Worm (Caenorhabditis elegans): ENCODE measurements around the gene B0244.4.

Gene B0244.4

DNA sequence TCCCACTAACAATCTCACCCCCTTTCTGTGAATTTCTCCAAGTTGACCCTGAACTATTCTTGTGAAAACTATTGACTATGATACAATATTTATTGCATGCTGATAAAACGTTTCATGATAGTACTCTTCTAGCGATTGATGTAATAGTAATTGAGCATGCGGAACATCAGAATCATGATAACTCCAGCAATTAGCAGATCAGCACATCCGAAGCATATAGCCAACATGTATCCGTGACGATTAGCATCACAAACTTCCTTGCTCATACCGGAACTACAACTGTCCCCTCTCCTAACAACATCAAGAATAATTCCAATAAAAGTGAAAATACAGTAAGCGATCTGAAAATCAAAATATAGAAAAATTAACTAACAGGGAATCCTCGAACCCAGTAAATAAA is 17.2 kb upstream of the B0244.4 start:
- TF ChIP-seq dao-5 (tag; optimal IDR thresholded peaks at IDR 0.05) (no peak), him-1 (tag; optimal IDR thresholded peaks at IDR 0.05) (no peak), W03F9.2 (tag; optimal IDR thresholded peaks at IDR 0.05) (no peak)

DNA sequence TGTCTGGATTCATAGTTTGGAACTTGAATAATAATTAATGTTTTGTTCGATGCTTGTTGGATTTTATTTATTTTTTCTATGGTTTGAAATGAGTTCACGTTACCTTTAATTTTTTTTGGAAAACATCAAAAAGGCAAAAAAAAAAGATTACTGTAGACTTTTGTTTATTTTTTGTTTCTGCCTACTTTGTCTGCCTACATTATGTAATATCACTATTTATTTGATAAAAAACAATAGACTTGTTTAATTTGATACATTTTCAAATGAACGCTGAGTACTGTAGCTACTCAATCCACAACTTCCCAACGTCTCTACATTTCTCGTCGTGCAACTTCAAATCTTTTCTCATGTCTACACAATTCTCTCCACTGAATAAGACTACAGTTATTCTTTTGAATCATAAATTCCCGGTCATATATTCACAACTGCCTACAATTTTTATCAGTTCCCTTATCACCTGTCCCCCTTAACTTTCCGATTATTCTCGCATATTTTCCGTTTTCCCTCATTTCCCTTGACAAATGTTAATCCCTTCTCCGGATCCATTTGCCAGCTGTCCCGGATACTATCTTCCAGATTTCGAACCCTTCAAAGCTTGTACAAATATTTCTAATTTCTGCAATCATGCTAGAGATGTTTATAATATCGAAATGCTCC is 16.2 kb upstream of the B0244.4 start, which contains the start of the genes B0244.9 and B0244.7:
Gene B0244.9 (minus strand): TSS at position 51 of the 657 bp plus-strand sequence.
Gene B0244.7 (plus strand): TSS at position 522 of the 657 bp plus-strand sequence.
- no peak for TF ChIP-seq dao-5 (tag; optimal IDR thresholded peaks at IDR 0.05)

DNA sequence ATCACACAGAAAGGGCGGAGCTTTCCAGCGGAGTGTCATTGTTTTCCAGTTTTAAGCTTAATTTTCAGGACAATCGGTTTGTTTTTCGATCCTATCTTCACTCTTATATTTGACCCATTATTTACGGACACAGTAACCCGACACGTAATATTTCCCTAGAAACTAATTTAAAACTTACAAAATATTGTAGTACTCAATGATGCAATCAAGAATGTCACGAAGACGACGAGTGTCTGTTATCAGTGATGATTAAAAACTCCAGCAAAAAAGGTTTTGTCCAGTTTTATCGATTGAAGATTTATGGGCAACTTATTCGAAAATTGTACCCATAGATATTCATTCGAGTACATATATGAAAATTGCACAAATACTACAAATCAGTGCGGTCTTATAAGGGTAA is 14.4 kb upstream of the B0244.4 start, which contains the start of gene B0244.17:
Gene B0244.17 (plus strand): TSS at position 301 of the 400 bp plus-strand sequence.
- TF ChIP-seq dao-5 (tag; optimal IDR thresholded peaks at IDR 0.05): no peak
- no peak for TF ChIP-seq W03F9.2 (tag; optimal IDR thresholded peaks at IDR 0.05)
- TF ChIP-seq him-1 (tag; optimal IDR thresholded peaks at IDR 0.05): no peak

DNA sequence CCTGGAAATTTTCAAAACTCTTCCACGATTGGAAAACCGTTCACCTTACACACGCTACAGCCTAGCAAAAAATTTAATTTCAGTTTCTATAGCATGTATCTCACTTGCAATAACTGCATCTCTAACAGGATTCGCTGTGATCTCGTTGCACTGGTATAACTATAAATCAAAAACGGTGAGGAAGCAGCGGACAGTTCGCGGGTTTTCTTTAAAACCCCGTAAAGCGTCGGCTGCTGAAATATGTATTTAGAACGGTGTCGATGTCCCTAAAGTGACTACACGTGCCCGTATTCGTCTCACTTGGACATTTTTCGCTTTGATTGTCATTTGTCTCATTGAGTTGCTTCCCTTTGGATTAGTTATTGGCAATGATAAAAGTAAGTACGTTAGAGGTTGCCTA is 13.0 kb upstream of the B0244.4 start:
- TF ChIP-seq dao-5 (tag; optimal IDR thresholded peaks at IDR 0.05) (no peak), W03F9.2 (tag; optimal IDR thresholded peaks at IDR 0.05) (no peak), him-1 (tag; optimal IDR thresholded peaks at IDR 0.05) (no peak)

DNA sequence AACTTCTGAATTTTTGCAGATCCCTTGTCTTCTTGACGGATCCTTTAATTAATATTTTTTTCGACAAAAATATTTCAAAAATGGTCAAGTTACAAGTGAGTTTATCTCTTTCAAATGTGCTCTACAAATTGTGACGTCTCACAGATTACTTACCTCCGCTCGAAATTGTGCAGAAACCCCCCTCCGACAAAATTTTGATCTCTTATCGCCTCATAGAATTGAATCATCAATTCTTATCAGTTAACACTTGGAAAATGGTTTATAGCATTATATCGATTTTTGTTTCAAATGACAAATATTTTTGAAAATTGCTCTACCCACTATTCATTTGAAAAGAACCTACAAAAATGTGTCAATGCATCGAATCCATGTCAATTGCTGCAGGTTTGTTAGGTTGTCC is 12.4 kb upstream of the B0244.4 start, which contains the start of gene B0244.10:
Gene B0244.10 (plus strand): TSS at position 254 of the 400 bp plus-strand sequence.
- TF ChIP-seq W03F9.2 (tag; optimal IDR thresholded peaks at IDR 0.05): no peak
- TF ChIP-seq him-1 (tag; optimal IDR thresholded peaks at IDR 0.05): no peak
- no peak for TF ChIP-seq dao-5 (tag; optimal IDR thresholded peaks at IDR 0.05)

DNA sequence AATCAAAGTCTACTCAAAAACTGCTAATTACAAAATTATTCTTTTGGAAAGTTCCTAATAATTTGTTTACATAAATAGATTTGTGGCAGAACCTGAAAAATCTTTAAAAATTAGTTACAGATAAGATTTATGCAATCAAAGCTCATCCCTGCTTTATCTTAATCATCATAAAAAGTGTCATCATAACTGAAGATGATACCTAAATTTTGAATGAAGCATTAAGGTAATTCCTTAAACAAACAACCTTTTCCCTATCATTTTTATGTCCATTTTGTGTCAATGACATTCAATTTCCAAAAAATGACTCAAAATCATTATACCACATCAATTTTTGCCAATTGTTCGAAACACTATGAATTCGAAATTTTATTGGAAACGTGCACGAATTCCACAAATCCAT is 9.6 kb upstream of the B0244.4 start, which contains the start of gene B0244.6:
Gene B0244.6 (plus strand): TSS at position 301 of the 400 bp plus-strand sequence.
- TF ChIP-seq W03F9.2 (tag; optimal IDR thresholded peaks at IDR 0.05): no peak
- no peak for TF ChIP-seq him-1 (tag; optimal IDR thresholded peaks at IDR 0.05)
- TF ChIP-seq dao-5 (tag; optimal IDR thresholded peaks at IDR 0.05): no peak

DNA sequence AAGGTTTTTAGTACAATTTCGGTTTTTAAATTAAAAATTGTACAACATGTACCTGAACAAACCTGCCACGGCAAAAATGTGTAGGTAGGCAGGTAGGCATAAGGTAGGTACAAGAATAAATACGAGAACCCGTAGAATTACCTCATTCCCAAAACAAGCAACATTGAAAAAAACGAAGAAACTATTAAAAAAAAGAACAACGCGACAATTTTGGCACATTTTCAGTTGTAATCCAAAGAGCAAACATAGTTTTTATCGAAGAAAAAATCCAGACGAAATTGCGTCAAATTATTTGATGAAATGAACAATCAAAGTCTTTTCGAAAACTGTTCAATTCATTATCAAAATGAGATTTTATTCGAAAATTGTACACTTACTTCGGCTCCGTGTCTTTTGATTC is 6.6 kb upstream of the B0244.4 start, which contains the start of gene B0244.16:
Gene B0244.16 (plus strand): TSS at position 301 of the 400 bp plus-strand sequence.
- no peak for TF ChIP-seq him-1 (tag; optimal IDR thresholded peaks at IDR 0.05)
- no peak for TF ChIP-seq dao-5 (tag; optimal IDR thresholded peaks at IDR 0.05)
- no peak for TF ChIP-seq W03F9.2 (tag; optimal IDR thresholded peaks at IDR 0.05)

DNA sequence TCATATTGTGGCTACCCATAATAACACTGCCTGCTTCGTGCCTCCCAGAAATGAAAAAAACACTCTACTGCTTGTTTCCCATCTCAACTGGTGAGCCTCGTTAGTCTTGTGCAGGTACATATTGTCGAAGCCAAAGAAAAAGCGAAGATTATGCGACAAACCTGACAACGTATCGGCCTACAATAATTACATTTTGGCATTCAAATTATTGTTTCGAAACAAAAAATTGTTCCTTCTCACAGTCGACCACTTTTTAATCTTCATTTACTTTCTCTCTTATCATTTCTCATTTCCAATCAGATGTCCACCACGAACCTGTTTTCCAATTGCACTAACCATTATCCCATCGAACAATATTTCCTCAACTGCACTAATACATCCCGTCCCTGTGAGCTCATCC is 4.2 kb upstream of the B0244.4 start, which contains the start of gene B0244.15:
Gene B0244.15 (plus strand): TSS at position 301 of the 400 bp plus-strand sequence.
- TF ChIP-seq dao-5 (tag; optimal IDR thresholded peaks at IDR 0.05) (no peak), W03F9.2 (tag; optimal IDR thresholded peaks at IDR 0.05) (no peak), him-1 (tag; optimal IDR thresholded peaks at IDR 0.05) (no peak)

DNA sequence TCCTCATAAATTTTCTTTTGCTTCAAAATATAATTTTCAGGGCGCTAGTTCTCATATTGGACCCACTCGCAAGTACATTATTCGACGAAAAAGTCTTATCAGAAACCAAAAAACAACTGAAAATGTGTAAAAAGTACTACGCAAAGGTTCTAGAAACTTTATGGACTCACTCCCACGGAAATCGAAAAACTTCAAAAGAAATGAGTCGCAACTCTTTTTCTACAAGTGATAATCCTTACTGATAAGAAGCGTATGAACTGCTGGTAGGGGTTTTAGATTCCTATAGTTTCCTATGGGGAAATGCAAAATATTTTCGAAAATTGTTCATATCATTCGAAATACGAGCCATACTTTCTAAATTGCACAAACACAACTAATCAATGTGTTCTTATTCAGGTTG is 2.7 kb upstream of the B0244.4 start, which contains the start of gene B0244.5:
Gene B0244.5 (plus strand): TSS at position 301 of the 400 bp plus-strand sequence.
- TF ChIP-seq dao-5 (tag; optimal IDR thresholded peaks at IDR 0.05) (no peak), W03F9.2 (tag; optimal IDR thresholded peaks at IDR 0.05) (no peak)

DNA sequence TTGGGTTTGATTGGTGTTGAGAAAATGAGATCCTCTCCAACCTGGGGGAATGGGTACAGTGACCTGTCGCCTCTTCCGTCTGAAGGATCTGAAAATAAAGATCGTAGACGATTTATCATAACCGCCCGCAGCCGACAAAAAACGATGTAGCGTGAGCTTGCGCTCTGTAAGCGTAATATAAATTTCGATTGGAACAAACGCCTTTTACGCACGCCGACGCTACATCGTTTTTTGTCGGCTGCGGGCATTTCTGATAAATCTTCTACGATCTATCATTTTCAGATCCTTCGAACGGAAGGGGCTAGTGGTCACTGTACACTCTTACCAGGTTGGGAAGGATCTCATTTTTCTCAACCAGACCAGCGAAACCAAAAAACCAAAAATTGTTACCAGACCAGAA is 1.1 kb downstream of the B0244.4 start:
- TF ChIP-seq W03F9.2 (tag; optimal IDR thresholded peaks at IDR 0.05) (no peak), dao-5 (tag; optimal IDR thresholded peaks at IDR 0.05) (no peak), him-1 (tag; optimal IDR thresholded peaks at IDR 0.05) (no peak)

DNA sequence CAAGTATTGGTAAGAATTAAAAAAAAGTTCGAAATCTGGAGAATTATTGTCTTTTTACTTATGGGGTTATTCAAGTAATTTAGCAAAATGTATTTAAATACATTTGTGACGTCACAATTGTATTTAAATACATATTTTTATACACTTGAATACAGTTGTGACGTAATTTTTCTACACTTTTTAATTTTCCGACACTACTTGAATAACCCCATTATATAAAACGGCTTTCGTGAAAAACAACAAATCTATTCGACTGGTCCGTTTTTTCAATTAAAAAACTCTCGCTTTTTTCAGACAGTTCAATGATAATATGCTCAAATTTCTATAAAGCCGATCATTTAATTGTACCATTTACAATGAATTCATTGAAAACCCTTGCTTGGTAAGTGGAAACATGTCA is 3.2 kb downstream of the B0244.4 start:
- TF ChIP-seq dao-5 (tag; optimal IDR thresholded peaks at IDR 0.05) (no peak), him-1 (tag; optimal IDR thresholded peaks at IDR 0.05) (no peak), W03F9.2 (tag; optimal IDR thresholded peaks at IDR 0.05) (no peak)

DNA sequence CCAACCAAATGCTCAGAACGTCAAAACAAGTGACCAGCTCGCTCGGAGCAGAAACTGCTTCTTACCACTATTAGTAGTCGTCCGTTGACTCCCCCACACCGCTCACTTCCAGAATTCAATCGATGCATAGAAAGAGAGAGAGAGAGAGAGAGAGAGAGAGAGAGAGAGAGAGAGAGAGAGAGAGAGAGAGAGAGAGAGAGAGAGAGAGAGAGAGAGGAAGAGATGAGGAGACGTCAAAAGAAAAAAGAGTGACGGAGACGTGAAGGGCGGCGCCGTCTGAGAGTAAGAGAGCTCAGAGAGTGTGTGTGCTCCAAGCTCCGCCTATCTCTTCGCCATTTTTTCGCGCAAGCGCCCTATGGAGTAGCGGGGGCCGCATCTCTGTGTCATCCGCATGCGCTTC is 7.9 kb downstream of the B0244.4 start, which contains the start of gene ida-1:
Gene ida-1 (plus strand): TSS at position 336 of the 400 bp plus-strand sequence.
- TF ChIP-seq him-1 (tag; optimal IDR thresholded peaks at IDR 0.05) (peak; percentile 41), dao-5 (tag; optimal IDR thresholded peaks at IDR 0.05) (no peak)

DNA sequence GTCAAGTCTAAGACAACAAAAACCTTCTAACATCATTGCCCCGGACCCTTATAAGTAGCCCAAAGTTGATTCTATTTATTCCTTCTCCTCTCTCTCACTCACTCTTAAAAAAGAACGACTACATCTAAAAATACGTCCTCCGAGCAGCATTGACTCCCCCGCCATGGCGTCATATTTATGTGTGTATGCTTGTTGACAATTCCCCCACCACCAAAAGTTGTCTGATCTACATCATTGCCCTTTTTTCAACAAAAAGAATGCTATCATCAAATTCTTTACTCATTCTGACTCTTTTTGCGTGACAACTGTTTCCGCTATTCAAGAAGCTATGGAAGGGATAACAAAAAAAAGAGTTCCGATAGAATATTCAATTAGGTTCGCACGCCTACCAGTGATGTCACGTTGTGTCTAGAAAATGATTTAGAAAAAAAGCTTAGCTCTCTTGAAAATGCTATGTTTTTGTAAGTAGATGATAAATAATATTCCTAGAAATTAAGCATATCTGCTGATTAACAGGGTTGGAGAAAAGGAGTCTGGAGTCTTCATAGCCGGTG is 10.3 kb downstream of the B0244.4 start:
- TF ChIP-seq him-1 (tag; optimal IDR thresholded peaks at IDR 0.05) (no peak), W03F9.2 (tag; optimal IDR thresholded peaks at IDR 0.05) (no peak), dao-5 (tag; optimal IDR thresholded peaks at IDR 0.05) (no peak)

DNA sequence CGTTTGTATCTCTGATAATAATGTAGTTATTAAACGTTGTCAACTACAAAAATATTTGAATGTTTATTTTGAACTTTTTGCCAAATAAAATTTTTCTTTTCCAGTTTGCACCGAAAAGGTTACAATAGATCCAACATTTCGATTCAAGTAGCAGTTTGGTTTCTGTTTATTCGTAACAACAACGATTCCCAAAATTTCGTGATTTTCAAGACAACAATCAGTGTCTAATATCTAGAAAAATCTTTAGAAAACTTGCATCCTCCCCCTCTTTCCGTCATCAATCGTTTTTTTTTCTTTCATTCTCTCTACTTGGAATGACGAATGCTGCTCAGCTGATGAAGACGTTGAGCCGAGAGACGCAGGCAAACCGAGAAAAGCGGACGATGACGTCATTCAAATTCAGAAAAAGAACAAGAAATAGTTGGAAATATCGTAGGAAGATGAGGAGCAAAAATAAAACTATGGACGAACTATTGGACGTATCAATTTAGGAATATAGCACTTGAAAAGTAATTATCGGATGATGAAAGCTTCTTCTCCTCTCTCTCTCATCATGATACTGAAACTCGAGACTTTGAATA is 11.3 kb downstream of the B0244.4 start:
- peak; percentile 64 for TF ChIP-seq him-1 (tag; optimal IDR thresholded peaks at IDR 0.05)
- no peak for TF ChIP-seq dao-5 (tag; optimal IDR thresholded peaks at IDR 0.05)
- TF ChIP-seq W03F9.2 (tag; optimal IDR thresholded peaks at IDR 0.05): peak; percentile 5
